2 worm cellular contexts compared by ENCODE assay signal in genomic region chrII:9738820-9739219, ce11.
TF ChIP-seq lines count a peak whose summit lies in the region.

No protein-coding gene starts in this region.

TF ChIP-seq in whole organism, L4 larva, 104 proteins besides CTCF, POLR2A, EP300 and RAD21 (continued from another document):
- TF ChIP-seq php-3 (GFP tag; IDR thresholded peaks at IDR 0.05; lab: Robert Waterston, UW) (peak; percentile 92), nhr-42 (GFP tag; IDR thresholded peaks at IDR 0.05; lab: Robert Waterston, UW) (0 out of 2 replicates have a peak, but pooled peaks have one; percentile 45), hmg-1.1 (GFP tag; IDR thresholded peaks at IDR 0.05; lab: Robert Waterston, UW) (no peak), lsy-2 (tag; optimal IDR thresholded peaks at IDR 0.05; lab: Kevin White, UChicago) (peak; percentile 26 to 57), hif-1 (tag; optimal IDR thresholded peaks at IDR 0.05; lab: Kevin White, UChicago) (no peak), ceh-28 (tag; optimal IDR thresholded peaks at IDR 0.05; lab: Kevin White, UChicago) (no peak), mdl-1 (tag; optimal IDR thresholded peaks at IDR 0.05; lab: Kevin White, UChicago) (peak in 1 of 2 experiments; percentile 70), F26F4.8 (GFP tag; conservative IDR thresholded peaks at IDR 0.05; lab: Robert Waterston, UW) (no peak), egl-43 (GFP tag; IDR thresholded peaks at IDR 0.05; lab: Robert Waterston, UW) (peak; percentile 61; the same call in 1 of the 2 replicates), dve-1 (tag; optimal IDR thresholded peaks at IDR 0.05; lab: Kevin White, UChicago; ENCODE audit: insufficient read depth) (peak; percentile 88), nhr-77 (tag; optimal IDR thresholded peaks at IDR 0.05; lab: Kevin White, UChicago) (peak; percentile 87), lin-15B (tag; optimal IDR thresholded peaks at IDR 0.05; lab: Kevin White, UChicago) (no peak), pha-4 (GFP tag; IDR thresholded peaks at IDR 0.05; lab: Robert Waterston, UW) (0 out of 2 replicates have a peak, but pooled peaks have one; percentile 36), pha-4 (tag; optimal IDR thresholded peaks at IDR 0.05; lab: Kevin White, UChicago) (no peak), arid-1 (GFP tag; conservative IDR thresholded peaks at IDR 0.05; lab: Robert Waterston, UW) (0 out of 2 replicates have a peak, but pooled peaks have one; percentile 7), nhr-102 (tag; optimal IDR thresholded peaks at IDR 0.05; lab: Kevin White, UChicago) (peak; percentile 63), tra-1 (GFP tag; IDR thresholded peaks at IDR 0.05; lab: Robert Waterston, UW) (peak; percentile 90), mxl-2 (GFP tag; conservative IDR thresholded peaks at IDR 0.05; lab: Robert Waterston, UW) (0 out of 2 replicates have a peak, but pooled peaks have one; percentile 2), mdt-29 (GFP tag; IDR thresholded peaks at IDR 0.05; lab: Robert Waterston, UW) (no peak), tag-97 (GFP tag; IDR thresholded peaks at IDR 0.05; lab: Robert Waterston, UW) (no peak), spr-3 (GFP tag; optimal IDR thresholded peaks at IDR 0.05; lab: Kevin White, UChicago) (peak; percentile 38), Y48G9A.11 (GFP tag; IDR thresholded peaks at IDR 0.05; lab: Robert Waterston, UW) (no peak), dmd-9 (GFP tag; IDR thresholded peaks at IDR 0.05; lab: Robert Waterston, UW) (no peak), lin-1 (GFP tag; IDR thresholded peaks at IDR 0.05; lab: Robert Waterston, UW) (peak; percentile 83; the same call in 1 of the 2 replicates), dmd-6 (GFP tag; IDR thresholded peaks at IDR 0.05; lab: Robert Waterston, UW) (peak; percentile 91)

TF ChIP-seq in whole organism, young adult, 124 proteins besides CTCF, POLR2A, EP300 and RAD21 (continued from another document):
- TF ChIP-seq egl-18 (GFP tag; IDR thresholded peaks at IDR 0.05; lab: Robert Waterston, UW) (no peak), hmg-1.2 (GFP tag; IDR thresholded peaks at IDR 0.05; lab: Robert Waterston, UW) (peak; percentile 35; the same call in 1 of the 2 replicates), chd-7 (tag; optimal IDR thresholded peaks at IDR 0.05; lab: Kevin White, UChicago) (peak; percentile 67), cebp-2 (GFP tag; IDR thresholded peaks at IDR 0.05; lab: Robert Waterston, UW) (0 out of 2 replicates have a peak, but pooled peaks have one; percentile 64)
